Worm (Caenorhabditis elegans) whole organism, L2 larva: ENCODE results near the gene F19B10.13.

Source experiments
- C34F6.9 ChIP-seq: fragments of 150-350 bp; optimal IDR thresholded peaks from 2 replicates; lab custom pipeline; 2014; ENCODE audit warnings: missing biosample characterization, missing genetic modification characterization
- R02D3.7 ChIP-seq: fragments of 150-350 bp; optimal IDR thresholded peaks from 2 replicates; lab custom pipeline; 2014; ENCODE audit warnings: missing biosample characterization, missing genetic modification characterization
- Y55F3AM.14 ChIP-seq: fragments of 200-800 bp; sonication (Bioruptor generic); optimal IDR thresholded peaks from 2 replicates; lab custom pipeline; 2018; ENCODE audit warnings: mild to moderate bottlenecking, missing genetic modification characterization, missing compliant biosample characterization
- ZK546.5 ChIP-seq: sonication (generic microtip); optimal IDR thresholded peaks from 2 replicates; lab custom pipeline; 2017; ENCODE audit warnings: missing biosample characterization, missing genetic modification characterization
- alr-1 ChIP-seq: fragments of 150-350 bp; optimal IDR thresholded peaks from 2 replicates; lab custom pipeline; 2014; ENCODE audit warnings: missing biosample characterization, missing genetic modification characterization
- aly-2 ChIP-seq: fragments of 150-350 bp; optimal IDR thresholded peaks from 2 replicates; lab custom pipeline; 2014; ENCODE audit warnings: missing biosample characterization, missing genetic modification characterization
- blmp-1 ChIP-seq: sonication (generic microtip); optimal IDR thresholded peaks from 2 replicates; lab custom pipeline; 2017; ENCODE audit warnings: missing genetic modification characterization, mild to moderate bottlenecking, missing compliant biosample characterization, antibody characterized with exemption, moderate library complexity; ENCODE audit not compliant: insufficient read depth
- ceh-16 ChIP-seq: fragments of 150-350 bp; optimal IDR thresholded peaks from 2 replicates; lab custom pipeline; 2014; ENCODE audit warnings: missing biosample characterization, missing genetic modification characterization
- crh-2 ChIP-seq: sonication (generic microtip); optimal IDR thresholded peaks from 2 replicates; lab custom pipeline; 2017; ENCODE audit warnings: missing biosample characterization, missing genetic modification characterization
- dmd-4 ChIP-seq: sonication (generic microtip); optimal IDR thresholded peaks from 2 replicates; lab custom pipeline; 2017; ENCODE audit warnings: missing biosample characterization, missing genetic modification characterization
- egl-27 ChIP-seq: sonication (generic microtip); optimal IDR thresholded peaks from 3 replicates; lab custom pipeline; 2017; ENCODE audit warnings: missing biosample characterization, missing genetic modification reagents, missing genetic modification characterization
- elt-1 ChIP-seq: fragments of 150-350 bp; optimal IDR thresholded peaks from 2 replicates; lab custom pipeline; 2014; ENCODE audit warnings: missing biosample characterization, missing genetic modification characterization
- elt-3 ChIP-seq: sonication (generic microtip); optimal IDR thresholded peaks from 2 replicates; lab custom pipeline; 2017; ENCODE audit warnings: missing biosample characterization, missing genetic modification characterization
- gmeb-1 ChIP-seq: fragments of 150-350 bp; optimal IDR thresholded peaks from 2 replicates; lab custom pipeline; 2014; ENCODE audit warnings: missing biosample characterization, missing genetic modification characterization
- lin-11 ChIP-seq: fragments of 150-350 bp; sonication (generic microtip); optimal IDR thresholded peaks from 2 replicates; lab custom pipeline; 2014; ENCODE audit warnings: missing biosample characterization, missing genetic modification characterization, inconsistent platforms, mixed read lengths
- lin-13 ChIP-seq: fragments of 150-350 bp; optimal IDR thresholded peaks from 2 replicates; lab custom pipeline; 2014; ENCODE audit warnings: missing biosample characterization, missing genetic modification reagents, missing genetic modification characterization
- mbf-1 ChIP-seq: sonication (generic microtip); optimal IDR thresholded peaks from 2 replicates; lab custom pipeline; 2017; ENCODE audit warnings: missing biosample characterization, missing genetic modification characterization
- mdl-1 ChIP-seq, 2 experiments: fragments of 150-350 bp in 1 of 2; sonication (generic microtip) in 1 of 2; optimal IDR thresholded peaks; 2 replicates each; lab custom pipeline; 2017; ENCODE audit warnings: missing biosample characterization in 2 of 2, missing genetic modification characterization in 2 of 2
- nhr-12 ChIP-seq: fragments of 150-350 bp; optimal IDR thresholded peaks from 2 replicates; lab custom pipeline; 2014; ENCODE audit warnings: missing biosample characterization, missing genetic modification characterization
- nhr-129 ChIP-seq: fragments of 150-350 bp; optimal IDR thresholded peaks from 2 replicates; lab custom pipeline; 2014; ENCODE audit warnings: missing biosample characterization, missing genetic modification characterization
- nhr-23 ChIP-seq: fragments of 150-350 bp; optimal IDR thresholded peaks from 2 replicates; lab custom pipeline; 2014; ENCODE audit warnings: missing biosample characterization, missing genetic modification reagents, missing genetic modification characterization
- nhr-237 ChIP-seq: fragments of 150-350 bp; optimal IDR thresholded peaks from 2 replicates; lab custom pipeline; 2014; ENCODE audit warnings: missing biosample characterization, missing genetic modification characterization
- peb-1 ChIP-seq: fragments of 150-350 bp; optimal IDR thresholded peaks from 2 replicates; lab custom pipeline; 2014; ENCODE audit warnings: missing biosample characterization, missing genetic modification characterization
- sem-4 ChIP-seq: fragments of 150-350 bp; optimal IDR thresholded peaks from 2 replicates; lab custom pipeline; 2014; ENCODE audit warnings: missing biosample characterization, missing genetic modification reagents, missing genetic modification characterization
- sma-3 ChIP-seq: sonication (generic microtip); optimal IDR thresholded peaks from 2 replicates; lab custom pipeline; 2016; ENCODE audit warnings: missing genetic modification reagents, missing genetic modification characterization, missing compliant biosample characterization
- sma-9 ChIP-seq, 2 experiments: fragments of 150-350 bp in 1 of 2; sonication (generic microtip) in 1 of 2; optimal IDR thresholded peaks; 2 replicates each; lab custom pipeline; 2014 to 2016; ENCODE audit warnings: missing genetic modification characterization in 2 of 2, mild to moderate bottlenecking in 1 of 2, missing biosample characterization in 1 of 2, missing compliant biosample characterization in 1 of 2, missing genetic modification reagents in 1 of 2, moderate library complexity in 1 of 2
- snpc-4 ChIP-seq: fragments of 150-350 bp; optimal IDR thresholded peaks from 2 replicates; lab custom pipeline; 2014; ENCODE audit warnings: missing biosample characterization, missing genetic modification characterization
- unc-39 ChIP-seq: fragments of 150-350 bp; optimal IDR thresholded peaks from 2 replicates; lab custom pipeline; 2014; ENCODE audit warnings: missing biosample characterization, missing genetic modification characterization
- unc-55 ChIP-seq: fragments of 150-350 bp; sonication (generic microtip); optimal IDR thresholded peaks from 3 replicates; lab custom pipeline; 2014; ENCODE audit warnings: missing biosample characterization, missing genetic modification reagents, missing genetic modification characterization
- unc-62 ChIP-seq: fragments of 150-350 bp; optimal IDR thresholded peaks from 2 replicates; lab custom pipeline; 2014; ENCODE audit warnings: missing biosample characterization, missing genetic modification reagents, missing genetic modification characterization
- ztf-1 ChIP-seq: fragments of 200-800 bp; sonication (Bioruptor generic); conservative IDR thresholded peaks from 2 replicates; pipeline ENCODE4 v1.3.6; 2022; ENCODE audit warnings: missing genetic modification characterization, missing compliant biosample characterization
- ztf-11 ChIP-seq: sonication (generic microtip); optimal IDR thresholded peaks from 2 replicates; lab custom pipeline; 2017; ENCODE audit warnings: missing biosample characterization, missing genetic modification characterization
- ztf-4 ChIP-seq: fragments of 150-350 bp; optimal IDR thresholded peaks from 2 replicates; lab custom pipeline; 2014; ENCODE audit warnings: missing biosample characterization, missing genetic modification characterization

Gene F19B10.13

DNA sequence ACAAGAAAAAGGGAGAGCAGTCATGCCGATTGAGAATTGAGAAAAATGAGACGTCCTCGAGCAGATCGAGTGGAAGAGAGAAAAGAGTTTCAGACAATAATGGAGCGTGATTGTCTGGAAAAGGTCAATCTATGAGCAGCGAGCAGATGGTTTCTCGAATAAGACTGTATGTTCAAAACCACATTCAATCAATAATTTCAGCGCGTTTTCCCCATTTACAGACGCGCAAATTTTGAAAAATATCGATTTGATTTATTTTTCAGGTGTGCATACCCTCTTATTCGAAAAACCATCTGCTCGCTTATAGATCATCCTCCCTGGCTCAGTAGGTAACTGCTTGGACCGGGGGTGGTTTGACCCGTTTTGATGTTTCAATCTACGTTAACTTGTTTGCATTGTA is 22.8 kb upstream of the F19B10.13 start, which contains the start of gene fbxb-31:
fbxb-31 (minus strand) TSS at position 101 of the 400 bp plus-strand sequence.
- TF ChIP-seq R02D3.7 (tag; lab: Kevin White, UChicago) (no peak), alr-1 (tag; lab: Kevin White, UChicago) (no peak), ceh-16 (tag; lab: Kevin White, UChicago) (no peak), sma-9 (GFP tag; optimal IDR thresholded peaks at IDR 0.05; lab: Kevin White, UChicago) (no peak), sma-9 (tag; optimal IDR thresholded peaks at IDR 0.05; lab: Kevin White, UChicago) (no peak), ZK546.5 (no peak), unc-39 (tag; lab: Kevin White, UChicago) (no peak), elt-3 (tag; lab: Kevin White, UChicago) (no peak), dmd-4 (tag; lab: Kevin White, UChicago) (no peak), snpc-4 (no peak), peb-1 (tag; lab: Kevin White, UChicago) (no peak), elt-1 (tag; lab: Kevin White, UChicago) (no peak), ztf-1 (GFP tag; lab: Robert Waterston, UW) (no peak), ztf-11 (tag; lab: Kevin White, UChicago) (no peak), ztf-4 (no peak)

DNA sequence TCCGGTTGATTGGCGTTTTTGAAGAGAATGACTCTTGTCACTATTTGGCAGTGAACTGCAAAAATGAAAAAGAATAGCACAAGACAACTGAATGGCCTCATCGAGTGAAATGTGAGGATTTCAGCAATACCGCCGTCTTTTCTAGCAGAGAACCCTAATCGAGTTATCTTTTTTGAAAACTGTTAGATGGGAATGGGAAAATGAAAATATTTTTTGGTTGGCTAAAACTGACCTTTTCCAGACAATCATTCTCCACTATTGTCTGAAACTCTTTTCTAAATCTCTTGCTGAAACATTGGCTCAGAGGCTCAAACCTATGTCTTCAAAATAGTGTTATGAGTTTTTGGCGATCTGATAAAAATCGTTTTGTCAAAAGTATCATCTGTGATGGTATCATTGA is 21.9 kb upstream of the F19B10.13 start, which contains the start of gene M151.10:
M151.10 (minus strand) TSS at position 101 of the 400 bp plus-strand sequence.
- TF ChIP-seq aly-2, result no peak

DNA sequence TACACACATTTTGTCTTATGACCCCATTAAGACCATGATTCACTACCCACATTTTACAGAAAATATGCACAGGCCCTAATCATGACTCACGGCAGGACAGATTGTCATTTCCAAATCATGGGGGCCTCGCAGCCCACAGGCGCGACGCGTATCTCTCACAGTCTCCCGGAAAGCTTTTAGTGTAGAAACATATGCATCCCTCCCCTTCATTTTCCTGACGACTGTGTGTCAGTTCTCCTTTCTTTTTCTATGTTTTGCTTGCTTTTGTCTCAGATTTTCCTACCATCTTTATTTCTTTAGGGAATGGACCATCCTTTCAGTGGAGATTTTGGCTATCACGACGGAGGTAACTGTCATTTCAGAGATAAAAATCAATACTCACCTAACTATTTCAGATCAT is 20.9 kb upstream of the F19B10.13 start, which contains the start of gene M151.1:
M151.1 (plus strand) TSS at position 301 of the 400 bp plus-strand sequence.
- TF ChIP-seq egl-27 (tag; lab: Kevin White, UChicago) (no peak), nhr-23 (tag; lab: Kevin White, UChicago) (no peak), unc-55 (GFP tag; lab: Kevin White, UChicago) (no peak), Y55F3AM.14 (GFP tag; lab: Kevin White, UChicago) (no peak), blmp-1 (tag; lab: Kevin White, UChicago) (no peak), alr-1 (tag; lab: Kevin White, UChicago) (no peak)

DNA sequence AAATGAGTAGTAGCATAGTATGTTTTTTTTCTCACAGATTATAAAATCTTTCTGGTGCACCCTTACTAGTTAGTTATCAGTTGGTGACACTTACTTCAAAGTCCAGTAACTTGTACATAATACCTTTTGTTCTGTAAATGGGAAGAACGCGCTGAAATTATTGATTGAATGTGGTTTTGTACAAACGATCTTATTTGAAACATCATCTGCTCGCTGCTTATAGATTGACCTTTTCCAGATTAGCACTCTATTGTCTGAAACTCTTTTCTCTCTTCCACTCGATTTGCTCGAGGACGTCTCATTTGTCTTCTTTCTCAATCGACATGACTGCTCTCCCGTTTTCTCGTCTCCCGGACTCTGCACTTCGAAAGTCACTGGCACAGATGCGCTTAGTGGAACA is 15.0 kb upstream of the F19B10.13 start, which contains the start of gene fbxb-33:
fbxb-33 (plus strand) TSS at position 301 of the 400 bp plus-strand sequence.
- TF ChIP-seq gmeb-1 (tag; lab: Kevin White, UChicago) (no peak), unc-62 (GFP tag; lab: Kevin White, UChicago) (no peak), C34F6.9 (tag; lab: Kevin White, UChicago) (no peak), nhr-12 (no peak), sem-4 (no peak), nhr-237 (tag; lab: Kevin White, UChicago) (no peak), mdl-1 (tag; optimal IDR thresholded peaks at IDR 0.05; lab: Kevin White, UChicago) (no peak), elt-3 (tag; lab: Kevin White, UChicago) (no peak), mbf-1 (tag; lab: Kevin White, UChicago) (no peak), R02D3.7 (tag; lab: Kevin White, UChicago) (no peak)

DNA sequence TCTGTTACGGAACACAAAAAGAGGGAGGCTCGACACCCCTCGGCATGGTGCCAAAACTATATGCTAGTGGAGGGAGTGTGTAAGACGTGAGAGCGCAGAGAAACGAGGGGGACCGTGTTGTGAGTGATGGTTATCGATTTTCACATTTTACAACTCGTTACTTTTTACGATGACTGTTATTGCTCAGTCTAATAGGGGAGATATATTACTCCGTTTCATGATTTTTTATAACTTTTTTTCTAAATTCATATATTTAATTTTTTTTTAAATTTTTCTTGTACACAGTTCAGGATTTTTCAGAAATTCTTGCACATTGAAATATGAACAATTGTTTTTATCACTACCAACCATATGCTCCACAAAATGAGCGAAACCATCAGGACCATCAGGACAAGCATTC is 6.7 kb upstream of the F19B10.13 start, which contains the start of gene F19B10.5:
F19B10.5 (plus strand) TSS at position 301 of the 400 bp plus-strand sequence.
- no peak for TF ChIP-seq unc-55 (GFP tag; lab: Kevin White, UChicago)
- TF ChIP-seq blmp-1 (tag; lab: Kevin White, UChicago), result no peak
- TF ChIP-seq gmeb-1 (tag; lab: Kevin White, UChicago), result no peak
- no peak for TF ChIP-seq mbf-1 (tag; lab: Kevin White, UChicago)
- no peak for TF ChIP-seq ZK546.5
- TF ChIP-seq sma-9 (GFP tag; optimal IDR thresholded peaks at IDR 0.05; lab: Kevin White, UChicago), result no peak
- no peak for TF ChIP-seq sma-9 (tag; optimal IDR thresholded peaks at IDR 0.05; lab: Kevin White, UChicago)
- no peak for TF ChIP-seq egl-27 (tag; lab: Kevin White, UChicago)
- no peak for TF ChIP-seq lin-11 (tag; lab: Kevin White, UChicago)
- TF ChIP-seq crh-2 (tag; lab: Kevin White, UChicago), result no peak
- no peak for TF ChIP-seq nhr-129 (tag; lab: Kevin White, UChicago)
- no peak for TF ChIP-seq lin-13 (GFP tag; lab: Kevin White, UChicago)
- TF ChIP-seq sma-3 (GFP tag; lab: Kevin White, UChicago), result no peak
- TF ChIP-seq ceh-16 (tag; lab: Kevin White, UChicago), result no peak
